Fruit fly (Drosophila melanogaster): ENCODE data around the gene Mayo.

Gene Mayo

DNA sequence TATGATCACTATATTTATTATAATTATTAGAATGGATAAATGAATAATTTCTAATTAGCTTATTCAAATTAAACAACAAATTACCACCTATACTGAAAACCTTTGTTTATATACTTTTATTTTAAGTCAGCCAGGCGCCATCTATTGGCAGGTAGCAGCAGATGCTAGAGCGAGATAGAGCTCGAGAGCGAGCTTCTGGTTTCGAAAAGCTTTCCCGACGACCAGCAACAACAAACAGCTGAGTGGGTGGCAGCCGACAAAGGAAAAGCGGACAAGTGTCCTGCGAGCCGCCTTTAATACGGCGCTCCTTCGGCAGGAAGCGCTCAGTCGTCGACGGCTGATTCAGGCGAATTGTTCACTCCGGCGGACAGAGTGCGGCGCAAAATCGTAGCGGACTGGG, 25.1 kb upstream of the Mayo start, which contains the start of gene Gycbeta100B (continued):
- TF ChIP-seq CG6854 (GFP tag; optimal IDR thresholded peaks at IDR 0.05) (peak; percentile 66), mam (GFP tag; optimal IDR thresholded peaks at IDR 0.05) (no peak), ftz-f1 (GFP tag; optimal IDR thresholded peaks at IDR 0.05) (no peak), Hr3 (GFP tag; optimal IDR thresholded peaks at IDR 0.05) (no peak), ems (GFP tag; optimal IDR thresholded peaks at IDR 0.05) (peak; percentile 33), sna (GFP tag; IDR thresholded peaks at IDR 0.05; ENCODE audit: partially characterized antibody) (no peak), CG42726 (GFP tag; IDR thresholded peaks at IDR 0.05; ENCODE audit: partially characterized antibody) (no peak), corto (GFP tag; optimal IDR thresholded peaks at IDR 0.05) (no peak), ap (GFP tag; IDR thresholded peaks at IDR 0.05) (0 out of 2 replicates have a peak, but pooled peaks have one; percentile 16), CG13296 (GFP tag; optimal IDR thresholded peaks at IDR 0.05) (peak; percentile 59), Rfx (GFP tag; IDR thresholded peaks at IDR 0.05) (peak; percentile 60), Lhr (GFP tag; optimal IDR thresholded peaks at IDR 0.05) (no peak), CG7963 (GFP tag; IDR thresholded peaks at IDR 0.05; ENCODE audit: partially characterized antibody) (no peak), zen (tag; optimal IDR thresholded peaks at IDR 0.05) (no peak), CHES-1-like (GFP tag; optimal IDR thresholded peaks at IDR 0.05) (no peak), emc (GFP tag; optimal IDR thresholded peaks at IDR 0.05) (no peak), ERR (GFP tag; optimal IDR thresholded peaks at IDR 0.05) (no peak), h (optimal IDR thresholded peaks at IDR 0.05) (no peak), CG17385 (GFP tag; optimal IDR thresholded peaks at IDR 0.05) (peak; percentile 54), ranshi (GFP tag; IDR thresholded peaks at IDR 0.05) (no peak), CG12155 (GFP tag; optimal IDR thresholded peaks at IDR 0.05) (no peak), Lpt (GFP tag; optimal IDR thresholded peaks at IDR 0.05) (no peak), pita (GFP tag; optimal IDR thresholded peaks at IDR 0.05) (no peak), Fer3 (tag; optimal IDR thresholded peaks at IDR 0.05) (peak; percentile 30), CG2199 (GFP tag; IDR thresholded peaks at IDR 0.05) (no peak), twi (tag; optimal IDR thresholded peaks at IDR 0.05) (no peak), CG6175 (GFP tag; IDR thresholded peaks at IDR 0.05) (no peak), H2.0 (GFP tag; IDR thresholded peaks at IDR 0.05) (0 out of 2 replicates have a peak, but pooled peaks have one; percentile 12), tio (GFP tag; optimal IDR thresholded peaks at IDR 0.05) (no peak), CG15269 (tag; optimal IDR thresholded peaks at IDR 0.05) (peak; percentile 49), eve (GFP tag; optimal IDR thresholded peaks at IDR 0.05) (no peak), chm (GFP tag; IDR thresholded peaks at IDR 0.05) (no peak; the same call in 1 of the 2 replicates), row (GFP tag; IDR thresholded peaks at IDR 0.05) (no peak), ro (GFP tag; IDR thresholded peaks at IDR 0.05) (0 out of 2 replicates have a peak, but pooled peaks have one; percentile 24), dmrt11E (tag; optimal IDR thresholded peaks at IDR 0.05) (no peak), pnt (GFP tag; optimal IDR thresholded peaks at IDR 0.05) (no peak), TFAM (GFP tag; optimal IDR thresholded peaks at IDR 0.05) (no peak), Ssrp (tag; optimal IDR thresholded peaks at IDR 0.05) (no peak), sc (optimal IDR thresholded peaks at IDR 0.05) (no peak), sc (GFP tag; optimal IDR thresholded peaks at IDR 0.05) (no peak), pb (GFP tag; optimal IDR thresholded peaks at IDR 0.05) (no peak), CG9932 (GFP tag; IDR thresholded peaks at IDR 0.05) (no peak), CG2116 (GFP tag; optimal IDR thresholded peaks at IDR 0.05) (no peak), CG12071 (GFP tag; optimal IDR thresholded peaks at IDR 0.05) (peak; percentile 73), lilli (GFP tag; optimal IDR thresholded peaks at IDR 0.05) (peak; percentile 16), CG18476 (GFP tag; optimal IDR thresholded peaks at IDR 0.05) (no peak), ewg (GFP tag; optimal IDR thresholded peaks at IDR 0.05) (peak; percentile 14), crc (GFP tag; optimal IDR thresholded peaks at IDR 0.05) (no peak), nerfin-1 (tag; optimal IDR thresholded peaks at IDR 0.05) (no peak), CG12942 (GFP tag; optimal IDR thresholded peaks at IDR 0.05) (no peak), CG1024 (GFP tag; IDR thresholded peaks at IDR 0.05) (0 out of 2 replicates have a peak, but pooled peaks have one; percentile 21), CG43689 (GFP tag; IDR thresholded peaks at IDR 0.05) (no peak), CG6683 (GFP tag; optimal IDR thresholded peaks at IDR 0.05) (peak; percentile 15)

Data from whole organism, embryonic.